Worm (Caenorhabditis elegans) whole organism, L1 larva: Measurements from ENCODE around the gene Y54E2A.5.
"Not testable (repeated sequence)": the region's sequence is repeated elsewhere in the genome, so short reads cannot be mapped to it uniquely, and the experiment has no call there.

ENCODE experiments used
- ama-1 ChIP-seq: fragments of 150-350 bp; optimal IDR thresholded peaks from 2 replicates; lab custom pipeline; 2014
- efl-1 ChIP-seq, 4 experiments: fragments of 150-350 bp; optimal IDR thresholded peaks in 3 of 4; peaks in 1 of 4; 1 replicate in 1 of 4; 2 replicates in 3 of 4; lab custom pipeline; 2014; ENCODE audit warnings: missing biosample characterization in 2 of 4, missing genetic modification characterization in 2 of 4, missing genetic modification reagents in 2 of 4
- egl-27 ChIP-seq, 2 experiments: fragments of 150-350 bp in 1 of 2; sonication (generic microtip); optimal IDR thresholded peaks; 3 replicates each; lab custom pipeline; 2017 to 2018; ENCODE audit warnings: missing biosample characterization in 2 of 2, missing genetic modification characterization in 2 of 2, missing genetic modification reagents in 2 of 2
- elt-3 ChIP-seq, 6 experiments: fragments of 150-350 bp in 1 of 6; sonication (generic microtip); optimal IDR thresholded peaks; 2 replicates each; lab custom pipeline; 2017 to 2018; ENCODE audit warnings: missing biosample characterization in 6 of 6, missing genetic modification characterization in 6 of 6, inconsistent platforms in 1 of 6
- nhr-28 ChIP-seq: fragments of 150-350 bp; optimal IDR thresholded peaks from 2 replicates; lab custom pipeline; 2014; ENCODE audit warnings: missing biosample characterization, missing genetic modification characterization
- nhr-47 ChIP-seq: sonication (generic microtip); optimal IDR thresholded peaks from 2 replicates; lab custom pipeline; 2016; ENCODE audit warnings: mild to moderate bottlenecking, missing genetic modification characterization, moderate library complexity, missing compliant biosample characterization
- skn-1 ChIP-seq: fragments of 150-350 bp; optimal IDR thresholded peaks from 2 replicates; lab custom pipeline; 2014; ENCODE audit warnings: missing biosample characterization, missing genetic modification characterization
- snpc-4 ChIP-seq: fragments of 150-350 bp; optimal IDR thresholded peaks from 2 replicates; lab custom pipeline; 2014; ENCODE audit warnings: missing biosample characterization, missing genetic modification characterization
- ztf-4 ChIP-seq: fragments of 150-350 bp; optimal IDR thresholded peaks from 2 replicates; lab custom pipeline; 2014; ENCODE audit warnings: missing biosample characterization, missing genetic modification characterization

ce11 chrII:14762528-14762927, 4.9 kb upstream of the Y54E2A.5 start:
- TF ChIP-seq elt-3 (tag; optimal IDR thresholded peaks at IDR 0.05; lab: Kevin White, UChicago); ama-1 (lab: Kevin White, UChicago); efl-1 (optimal IDR thresholded peaks at IDR 0.05; lab: Kevin White, UChicago); efl-1 (GFP tag; optimal IDR thresholded peaks at IDR 0.05 in 1 of 2; lab: Kevin White, UChicago); nhr-28; skn-1 (tag; lab: Kevin White, UChicago); ztf-4 (tag; lab: Kevin White, UChicago); nhr-47 (tag; lab: Kevin White, UChicago); snpc-4 (tag; lab: Kevin White, UChicago); egl-27 (tag; optimal IDR thresholded peaks at IDR 0.05; lab: Kevin White, UChicago): not testable (repeated sequence)
